Worm (Caenorhabditis elegans): ENCODE measurements around the gene F20D12.12.

- TF ChIP-seq lin-11 (tag; optimal IDR thresholded peaks at IDR 0.05) (no peak), ztf-4 (tag; optimal IDR thresholded peaks at IDR 0.05) (no peak), peb-1 (tag; optimal IDR thresholded peaks at IDR 0.05) (no peak), aly-2 (tag; optimal IDR thresholded peaks at IDR 0.05) (no peak), lin-13 (GFP tag; optimal IDR thresholded peaks at IDR 0.05) (no peak), ceh-16 (tag; optimal IDR thresholded peaks at IDR 0.05) (no peak), nhr-12 (tag; optimal IDR thresholded peaks at IDR 0.05) (no peak), lsy-2 (tag; optimal IDR thresholded peaks at IDR 0.05) (no peak), nhr-25 (tag; optimal IDR thresholded peaks at IDR 0.05) (peak; percentile 57), snpc-4 (tag; optimal IDR thresholded peaks at IDR 0.05) (no peak), mab-5 (tag; optimal IDR thresholded peaks at IDR 0.05) (no peak), ztf-11 (tag; optimal IDR thresholded peaks at IDR 0.05) (no peak), F13H6.1 (tag; optimal IDR thresholded peaks at IDR 0.05) (no peak)
Observed at ce11 chrIV:7985737-7986136, 38.5 kb downstream of the F20D12.12 start.
